Worm (Caenorhabditis elegans) whole organism, late embryonic: ENCODE results near the gene Y77E11A.23.

ENCODE experiments used
- C08G9.2 ChIP-seq: sonication (generic microtip); optimal IDR thresholded peaks from 2 replicates; lab custom pipeline; 2016; ENCODE audit warnings: mild to moderate bottlenecking, missing genetic modification characterization, moderate library complexity, missing compliant biosample characterization
- ahr-1 ChIP-seq: sonication (generic microtip); optimal IDR thresholded peaks from 2 replicates; lab custom pipeline; 2016; ENCODE audit warnings: missing genetic modification characterization, missing compliant biosample characterization
- ama-1 ChIP-seq: fragments of 150-350 bp; optimal IDR thresholded peaks from 2 replicates; lab custom pipeline; 2014
- ceh-14 ChIP-seq: sonication (generic microtip); optimal IDR thresholded peaks from 2 replicates; lab custom pipeline; 2016; ENCODE audit warnings: missing genotype, missing genetic modification characterization, missing compliant biosample characterization
- ceh-30 ChIP-seq: fragments of 150-350 bp; optimal IDR thresholded peaks from 2 replicates; lab custom pipeline; 2014; ENCODE audit warnings: missing biosample characterization, missing genetic modification characterization
- ceh-31 ChIP-seq: sonication (generic microtip); optimal IDR thresholded peaks from 2 replicates; lab custom pipeline; 2016; ENCODE audit warnings: missing genetic modification characterization, missing compliant biosample characterization
- ceh-45 ChIP-seq: fragments of 200-800 bp; sonication (Bioruptor generic); IDR thresholded peaks from 2 replicates; pipeline ENCODE4 v1.3.6; 2022; ENCODE audit warnings: missing genetic modification reagents, missing genetic modification characterization, missing compliant biosample characterization
- elt-2 ChIP-seq: sonication (generic microtip); optimal IDR thresholded peaks from 2 replicates; lab custom pipeline; 2016; ENCODE audit warnings: missing genetic modification reagents, missing genetic modification characterization, missing compliant biosample characterization
- pha-4 ChIP-seq: fragments of 150-350 bp; optimal IDR thresholded peaks from 2 replicates; lab custom pipeline; 2018; ENCODE audit warnings: missing biosample characterization, missing genetic modification reagents, missing genetic modification characterization
- pros-1 ChIP-seq: fragments of 150-350 bp; optimal IDR thresholded peaks from 2 replicates; lab custom pipeline; 2014; ENCODE audit warnings: missing biosample characterization, missing genetic modification reagents, missing genetic modification characterization
- sox-4 ChIP-seq: sonication (generic microtip); optimal IDR thresholded peaks from 2 replicates; lab custom pipeline; 2017; ENCODE audit warnings: mild to moderate bottlenecking, missing genetic modification characterization, inconsistent platforms, missing compliant biosample characterization
- tbx-2 ChIP-seq: sonication (generic microtip); optimal IDR thresholded peaks from 2 replicates; lab custom pipeline; 2016; ENCODE audit warnings: missing genetic modification characterization, missing compliant biosample characterization

DNA sequence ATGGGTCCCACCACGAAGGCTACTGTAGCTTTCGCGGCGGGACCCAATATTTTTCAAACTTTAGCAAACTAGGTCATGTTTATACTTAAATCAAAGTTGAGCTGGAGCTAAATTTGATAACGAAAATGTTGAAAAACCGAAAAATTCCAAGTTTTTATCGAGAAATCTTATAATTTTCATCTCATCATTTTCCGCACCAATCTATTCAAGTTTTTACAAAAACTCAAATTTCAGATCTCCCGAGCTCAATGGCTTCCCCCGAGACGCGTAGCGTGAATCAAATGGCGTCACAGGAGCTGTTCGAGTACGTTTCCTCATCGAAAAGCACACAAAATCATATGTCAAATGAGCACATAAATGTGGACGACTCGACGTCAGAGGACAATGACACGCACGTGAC lies 32.3 kb downstream of the Y77E11A.23 start:
- no peak for TF ChIP-seq sox-4 (tag; lab: Kevin White, UChicago)
- no peak for TF ChIP-seq C08G9.2 (tag; lab: Kevin White, UChicago)
- no peak for TF ChIP-seq ahr-1 (tag; lab: Kevin White, UChicago)
- no peak for TF ChIP-seq pha-4
- TF ChIP-seq tbx-2 (tag; lab: Kevin White, UChicago) = no peak
- no peak for TF ChIP-seq elt-2
- TF ChIP-seq ceh-45 (GFP tag; lab: Robert Waterston, UW) = no peak
- no peak for TF ChIP-seq ama-1
- no peak for TF ChIP-seq ceh-31 (tag; lab: Kevin White, UChicago)
- no peak for TF ChIP-seq ceh-14 (tag; lab: Kevin White, UChicago)
- no peak for TF ChIP-seq pros-1 (tag; lab: Kevin White, UChicago)
- TF ChIP-seq ceh-30 (tag; lab: Kevin White, UChicago) = no peak
